Fruit fly (Drosophila melanogaster) whole organism, embryonic: ENCODE data around the gene CG4970.

ENCODE experiments used
- Abd-B ChIP-seq: fragments of 200-800 bp; sonication (Bioruptor generic); optimal IDR thresholded peaks from 2 replicates; lab custom pipeline; 2018; ENCODE audit warnings: missing biosample characterization, mild to moderate bottlenecking, missing genetic modification characterization, moderate library complexity
- Ada2b ChIP-seq: fragments of 200-800 bp; sonication (Bioruptor generic); IDR thresholded peaks from 2 replicates; pipeline ENCODE4 v1.3.6; 2022; ENCODE audit warnings: missing biosample characterization, missing genetic modification characterization
- Aef1 ChIP-seq: fragments of 200-800 bp; sonication (Bioruptor generic); IDR thresholded peaks from 3 replicates; pipeline ENCODE4 v1.3.6; 2022; ENCODE audit warnings: missing biosample characterization, missing genetic modification characterization
- Atf3 ChIP-seq: fragments of 200-800 bp; sonication (Bioruptor generic); optimal IDR thresholded peaks from 3 replicates; lab custom pipeline; 2016; ENCODE audit warnings: missing biosample characterization, missing genetic modification characterization
- B-H1 ChIP-seq: fragments of 200-800 bp; sonication (Bioruptor generic); IDR thresholded peaks from 3 replicates; pipeline ENCODE4 v1.3.6; 2022; ENCODE audit warnings: missing biosample characterization, missing genetic modification characterization
- CG12071 ChIP-seq: fragments of 200-800 bp; sonication (Bioruptor generic); optimal IDR thresholded peaks from 3 replicates; lab custom pipeline; 2018; ENCODE audit warnings: missing biosample characterization, mild to moderate bottlenecking, missing genetic modification characterization
- CG15601 ChIP-seq: fragments of 200-800 bp; sonication (Bioruptor generic); optimal IDR thresholded peaks from 3 replicates; lab custom pipeline; 2019; ENCODE audit warnings: missing biosample characterization, mild to moderate bottlenecking, missing genetic modification characterization, moderate library complexity
- CG17385 ChIP-seq: fragments of 200-800 bp; sonication (Bioruptor generic); optimal IDR thresholded peaks from 3 replicates; lab custom pipeline; 2018; ENCODE audit warnings: missing biosample characterization, mild to moderate bottlenecking, missing genetic modification characterization
- CG18619 ChIP-seq: fragments of 200-800 bp; sonication (Bioruptor generic); optimal IDR thresholded peaks from 3 replicates; lab custom pipeline; 2017; ENCODE audit warnings: missing biosample characterization, mild to moderate bottlenecking, missing genetic modification characterization
- CG3065 ChIP-seq: fragments of 200-800 bp; sonication (Bioruptor generic); optimal IDR thresholded peaks from 2 replicates; lab custom pipeline; 2016; ENCODE audit warnings: missing biosample characterization, missing genetic modification characterization
- CG3407 ChIP-seq: fragments of 200-800 bp; sonication (Bioruptor generic); optimal IDR thresholded peaks from 2 replicates; lab custom pipeline; 2018; ENCODE audit warnings: missing biosample characterization, mild to moderate bottlenecking, missing genetic modification characterization
- CG34422 ChIP-seq: fragments of 200-800 bp; sonication (Bioruptor generic); IDR thresholded peaks from 3 replicates; pipeline ENCODE4 v1.3.6; 2022; ENCODE audit warnings: missing biosample characterization, missing genetic modification characterization
- CG4404 ChIP-seq: fragments of 200-800 bp; sonication (Bioruptor generic); IDR thresholded peaks from 2 replicates; pipeline ENCODE4 v1.3.6; 2022; ENCODE audit warnings: missing biosample characterization, missing genetic modification characterization
- CG7963 ChIP-seq: fragments of 200-800 bp; sonication (Bioruptor generic); IDR thresholded peaks from 3 replicates; pipeline ENCODE4 v1.3.6; 2022; ENCODE audit warnings: missing biosample characterization, missing genetic modification characterization; ENCODE audit not compliant: partially characterized antibody
- CG7987 ChIP-seq: fragments of 200-800 bp; sonication (Bioruptor generic); optimal IDR thresholded peaks from 2 replicates; lab custom pipeline; 2018; ENCODE audit warnings: missing biosample characterization, mild to moderate bottlenecking, missing genetic modification characterization, moderate library complexity
- CG8924 ChIP-seq: fragments of 200-800 bp; optimal IDR thresholded peaks from 3 replicates; lab custom pipeline; 2019; ENCODE audit warnings: missing biosample characterization, mild to moderate bottlenecking, missing genetic modification characterization, moderate library complexity
- CG9797 ChIP-seq: fragments of 200-800 bp; sonication (Bioruptor generic); optimal IDR thresholded peaks from 3 replicates; lab custom pipeline; 2018; ENCODE audit warnings: missing biosample characterization, mild to moderate bottlenecking, missing genetic modification characterization
- Dbx ChIP-seq: fragments of 200-800 bp; sonication (Bioruptor generic); IDR thresholded peaks from 3 replicates; pipeline ENCODE4 v1.3.6; 2022; ENCODE audit warnings: missing biosample characterization, missing genetic modification characterization
- Dfd ChIP-seq, 2 experiments: fragments of >200 bp; optimal IDR thresholded peaks; 2 replicates each; lab custom pipeline; 2017; ENCODE audit warnings: missing biosample characterization in 2 of 2, missing genetic modification characterization in 2 of 2
- Drgx ChIP-seq: fragments of 200-800 bp; sonication (Bioruptor generic); IDR thresholded peaks from 2 replicates; pipeline ENCODE4 v1.3.6; 2022; ENCODE audit warnings: missing biosample characterization, missing genetic modification characterization
- Med ChIP-seq: fragments of 200-800 bp; sonication (Bioruptor generic); peaks from one replicate; lab custom pipeline; 2016; ENCODE audit warnings: missing biosample characterization, missing genetic modification characterization, mild to moderate bottlenecking, inconsistent platforms, moderate library complexity
- Oaz ChIP-seq: fragments of 200-800 bp; sonication (Bioruptor generic); IDR thresholded peaks from 2 replicates; pipeline ENCODE4 v1.3.6; 2022; ENCODE audit warnings: missing biosample characterization, missing genetic modification characterization
- PHDP ChIP-seq: fragments of 200-800 bp; sonication (Bioruptor generic); optimal IDR thresholded peaks from 3 replicates; lab custom pipeline; 2018; ENCODE audit warnings: missing biosample characterization, mild to moderate bottlenecking, missing genetic modification characterization, moderate library complexity
- Six4 ChIP-seq: fragments of 200-800 bp; sonication (Bioruptor generic); optimal IDR thresholded peaks from 2 replicates; lab custom pipeline; 2016; ENCODE audit warnings: missing biosample characterization, missing genetic modification characterization
- Sox102F ChIP-seq: fragments of 200-800 bp; sonication (Bioruptor generic); optimal IDR thresholded peaks from 2 replicates; lab custom pipeline; 2018; ENCODE audit warnings: missing biosample characterization, mild to moderate bottlenecking, missing genetic modification characterization, moderate library complexity
- Sry-δ ChIP-seq: fragments of 200-800 bp; sonication (Bioruptor generic); optimal IDR thresholded peaks from 2 replicates; lab custom pipeline; 2016; ENCODE audit warnings: missing biosample characterization, missing genetic modification characterization
- Ssrp ChIP-seq: fragments of 200-800 bp; sonication (Bioruptor generic); optimal IDR thresholded peaks from 2 replicates; lab custom pipeline; 2018; ENCODE audit warnings: missing biosample characterization, mild to moderate bottlenecking, missing genetic modification characterization, moderate library complexity
- Taf1 ChIP-seq: fragments of 200-800 bp; sonication (Bioruptor generic); IDR thresholded peaks from 2 replicates; pipeline ENCODE4 v1.3.6; 2022; ENCODE audit warnings: missing biosample characterization, missing genetic modification characterization
- br ChIP-seq: fragments of >200 bp; optimal IDR thresholded peaks from 2 replicates; lab custom pipeline; 2017
- btn ChIP-seq: fragments of 200-800 bp; sonication (Bioruptor generic); optimal IDR thresholded peaks from 2 replicates; lab custom pipeline; 2016; ENCODE audit warnings: missing biosample characterization, missing genetic modification characterization
- cg ChIP-seq: fragments of 200-800 bp; sonication (Bioruptor generic); optimal IDR thresholded peaks from 3 replicates; lab custom pipeline; 2019; ENCODE audit warnings: missing biosample characterization, mild to moderate bottlenecking, missing genetic modification characterization, moderate library complexity
- emc ChIP-seq: fragments of 200-800 bp; sonication (Bioruptor generic); optimal IDR thresholded peaks from 2 replicates; lab custom pipeline; 2016; ENCODE audit warnings: missing biosample characterization, missing genetic modification characterization
- eyg ChIP-seq: fragments of 200-800 bp; sonication (Bioruptor generic); optimal IDR thresholded peaks from 3 replicates; lab custom pipeline; 2016; ENCODE audit warnings: missing biosample characterization, missing genetic modification characterization
- gro ChIP-seq: fragments of 200-800 bp; sonication (Bioruptor generic); optimal IDR thresholded peaks from 2 replicates; lab custom pipeline; 2016; ENCODE audit warnings: missing biosample characterization, missing genetic modification characterization
- gt ChIP-seq: fragments of 200-800 bp; sonication (Bioruptor generic); IDR thresholded peaks from 2 replicates; pipeline ENCODE4 v1.3.6; 2022; ENCODE audit warnings: missing biosample characterization, missing genetic modification characterization
- hb ChIP-seq: fragments of 200-800 bp; sonication (Bioruptor generic); IDR thresholded peaks from 3 replicates; pipeline ENCODE4 v1.3.6; 2022; ENCODE audit warnings: missing biosample characterization, missing genetic modification characterization; ENCODE audit not compliant: partially characterized antibody
- ken ChIP-seq: fragments of 200-800 bp; sonication (Bioruptor generic); IDR thresholded peaks from 3 replicates; pipeline ENCODE4 v1.3.6; 2022; ENCODE audit warnings: missing biosample characterization, missing genetic modification characterization
- lov ChIP-seq, 2 experiments: fragments of 200-800 bp in 1 of 2; fragments of >200 bp in 1 of 2; sonication (Bioruptor generic) in 1 of 2; IDR thresholded peaks in 1 of 2; optimal IDR thresholded peaks in 1 of 2; 2 replicates in 1 of 2; 3 replicates in 1 of 2; pipeline versions ENCODE4 v1.3.6 to Lab custom; 2017 to 2022; ENCODE audit warnings: missing biosample characterization in 1 of 2, missing genetic modification characterization in 1 of 2
- maf-S ChIP-seq: fragments of 200-800 bp; sonication (Bioruptor generic); optimal IDR thresholded peaks from 2 replicates; lab custom pipeline; 2016; ENCODE audit warnings: missing biosample characterization, missing genetic modification characterization
- mam ChIP-seq: fragments of 200-800 bp; sonication (Bioruptor generic); optimal IDR thresholded peaks from 3 replicates; lab custom pipeline; 2016; ENCODE audit warnings: missing biosample characterization, missing genetic modification characterization
- nerfin-1 ChIP-seq: fragments of 200-800 bp; sonication (Bioruptor generic); optimal IDR thresholded peaks from 3 replicates; lab custom pipeline; 2019; ENCODE audit warnings: missing biosample characterization, mild to moderate bottlenecking, missing genetic modification characterization, moderate library complexity
- onecut ChIP-seq: fragments of 200-800 bp; sonication (Bioruptor generic); IDR thresholded peaks from 2 replicates; pipeline ENCODE4 v1.3.6; 2022; ENCODE audit warnings: missing biosample characterization, missing genetic modification characterization
- pan ChIP-seq, 4 experiments: fragments of >200 bp in 3 of 4; fragments of 200-800 bp in 1 of 4; sonication (Bioruptor generic) in 1 of 4; optimal IDR thresholded peaks in 3 of 4; IDR thresholded peaks in 1 of 4; 2 replicates each; pipeline versions ENCODE4 v1.3.6 to Lab custom; 2017 to 2022; ENCODE audit warnings: missing biosample characterization in 2 of 4, missing genetic modification characterization in 2 of 4, mixed read lengths in 1 of 4
- pros ChIP-seq: fragments of 200-800 bp; sonication (Bioruptor generic); optimal IDR thresholded peaks from 3 replicates; lab custom pipeline; 2019; ENCODE audit warnings: missing biosample characterization, mild to moderate bottlenecking, missing genetic modification characterization, moderate library complexity
- seq ChIP-seq: fragments of 200-800 bp; sonication (Bioruptor generic); IDR thresholded peaks from 2 replicates; pipeline ENCODE4 v1.3.6; 2022; ENCODE audit warnings: missing biosample characterization, missing genetic modification characterization
- sob ChIP-seq: fragments of 200-800 bp; sonication (Bioruptor generic); IDR thresholded peaks from 2 replicates; pipeline ENCODE4 v1.3.6; 2022; ENCODE audit warnings: missing biosample characterization, missing genetic modification characterization
- sr ChIP-seq: fragments of 200-800 bp; sonication (Bioruptor generic); IDR thresholded peaks from 3 replicates; pipeline ENCODE4 v1.3.6; 2022; ENCODE audit warnings: missing biosample characterization, missing genetic modification characterization
- unpg ChIP-seq: fragments of 200-800 bp; sonication (Bioruptor generic); optimal IDR thresholded peaks from 3 replicates; lab custom pipeline; 2018; ENCODE audit warnings: missing biosample characterization, mild to moderate bottlenecking, missing genetic modification characterization, moderate library complexity
- vvl ChIP-seq: fragments of 200-800 bp; sonication (Bioruptor generic); IDR thresholded peaks from 2 replicates; pipeline ENCODE4 v1.3.6; 2022; ENCODE audit warnings: missing biosample characterization, missing genetic modification characterization

Gene CG4970

dm6 chr2L:11516526-11517441, at the start of gene CG4970, which contains the start of gene Dlg5 (continued):
- peak; percentile 72 for TF ChIP-seq CG9797
- TF ChIP-seq CG17385 (GFP tag; lab: Kevin White, UChicago) = no peak
- no peak for TF ChIP-seq Sox102F
- no peak for TF ChIP-seq Dfd (GFP tag; optimal IDR thresholded peaks at IDR 0.05; lab: Kevin White, UChicago)
- TF ChIP-seq Aef1 (GFP tag; lab: Robert Waterston, UW) = no peak; the same call in 1 of the 3 replicates
- no peak for TF ChIP-seq Ssrp (tag; lab: Kevin White, UChicago)
- TF ChIP-seq Drgx (GFP tag; lab: Robert Waterston, UW) = peak; percentile 14; the same call in 1 of the 2 replicates
- TF ChIP-seq eyg (GFP tag; lab: Kevin White, UChicago) = no peak
- TF ChIP-seq cg = peak; percentile 98
- TF ChIP-seq maf-S (GFP tag; lab: Kevin White, UChicago) = no peak
- no peak for TF ChIP-seq CG18619 (GFP tag; lab: Kevin White, UChicago)
- TF ChIP-seq B-H1 = no peak
- no peak for TF ChIP-seq gt (GFP tag; lab: Robert Waterston, UW)
- TF ChIP-seq pros (GFP tag; lab: Kevin White, UChicago) = peak; percentile 37
- peak; percentile 51 for TF ChIP-seq Med (GFP tag; lab: Kevin White, UChicago)
- no peak for TF ChIP-seq CG4404
- peak; percentile 40; the same call in 1 of the 2 replicates for TF ChIP-seq onecut (GFP tag; lab: Robert Waterston, UW)
- no peak for TF ChIP-seq br (lab: Kevin White, UChicago)
- TF ChIP-seq sr (GFP tag; lab: Robert Waterston, UW) = no peak
- peak; percentile 27; the same call in 1 of the 3 replicates for TF ChIP-seq Dbx (GFP tag; lab: Robert Waterston, UW)
- no peak for TF ChIP-seq emc (GFP tag; lab: Kevin White, UChicago)
- no peak for TF ChIP-seq CG8924 (tag; lab: Kevin White, UChicago)
- TF ChIP-seq sob (GFP tag; lab: Robert Waterston, UW) = no peak
- no peak for TF ChIP-seq CG3407 (GFP tag; lab: Kevin White, UChicago)
- TF ChIP-seq Atf3 (GFP tag; lab: Kevin White, UChicago) = no peak
- TF ChIP-seq Taf1 (GFP tag; lab: Robert Waterston, UW) = no peak
- peak; percentile 88 for TF ChIP-seq CG34422
- TF ChIP-seq hb = 0 out of 3 replicates have a peak, but pooled peaks have one; percentile 72
- TF ChIP-seq Sry-δ (GFP tag; lab: Kevin White, UChicago) = peak; percentile 78
- no peak for TF ChIP-seq Oaz (GFP tag; lab: Robert Waterston, UW)
- TF ChIP-seq gro (GFP tag; lab: Kevin White, UChicago) = no peak
- TF ChIP-seq seq (GFP tag; lab: Robert Waterston, UW) = no peak
- TF ChIP-seq CG12071 (GFP tag; lab: Kevin White, UChicago) = no peak
- no peak for TF ChIP-seq Ada2b
- TF ChIP-seq nerfin-1 (tag; lab: Kevin White, UChicago) = no peak
- TF ChIP-seq CG7963 (GFP tag; lab: Robert Waterston, UW) = peak; percentile 50; the same call in 1 of the 3 replicates
- TF ChIP-seq ken = no peak
- TF ChIP-seq btn (GFP tag; lab: Kevin White, UChicago) = no peak
- no peak for TF ChIP-seq Six4 (GFP tag; lab: Kevin White, UChicago)
- no peak for TF ChIP-seq lov (optimal IDR thresholded peaks at IDR 0.05; lab: Kevin White, UChicago)
- TF ChIP-seq lov (GFP tag; IDR thresholded peaks at IDR 0.05; lab: Robert Waterston, UW) = no peak
- no peak; the same call in 1 of the 2 replicates for TF ChIP-seq vvl (GFP tag; lab: Robert Waterston, UW)
- TF ChIP-seq CG15601 (tag; lab: Kevin White, UChicago) = no peak
- no peak for TF ChIP-seq CG3065
- no peak for TF ChIP-seq Abd-B (GFP tag; lab: Kevin White, UChicago)
- no peak for TF ChIP-seq PHDP (tag; lab: Kevin White, UChicago)
- TF ChIP-seq CG7987 = no peak
- no peak for TF ChIP-seq unpg (GFP tag; lab: Kevin White, UChicago)
- TF ChIP-seq pan (optimal IDR thresholded peaks at IDR 0.05; lab: Kevin White, UChicago) = no peak
- TF ChIP-seq pan (GFP tag; optimal IDR thresholded peaks at IDR 0.05 in 1 of 2, IDR thresholded peaks at IDR 0.05 in 1 of 2) = no peak
- TF ChIP-seq mam (GFP tag; lab: Kevin White, UChicago) = no peak
